Worm (Caenorhabditis elegans) whole organism, midembryonic: ENCODE data around the gene gtbp-1.

Experiments
- T22C8.4 ChIP-seq: fragments of 200-800 bp; sonication (Bioruptor generic); IDR thresholded peaks from 2 replicates; pipeline ENCODE4 v1.3.6; 2022; ENCODE audit warnings: missing genetic modification characterization, missing compliant biosample characterization
- cog-1 ChIP-seq: sonication (generic microtip); optimal IDR thresholded peaks from 2 replicates; lab custom pipeline; 2016; ENCODE audit warnings: missing genetic modification characterization, missing compliant biosample characterization
- flt-1 ChIP-seq: fragments of 200-800 bp; sonication (Bioruptor generic); IDR thresholded peaks from 2 replicates; pipeline ENCODE4 v1.3.6; 2022; ENCODE audit warnings: missing genetic modification characterization, missing compliant biosample characterization
- klf-2 ChIP-seq: fragments of 200-800 bp; sonication (Bioruptor generic); conservative IDR thresholded peaks from 2 replicates; pipeline ENCODE4 v1.3.6; 2022; ENCODE audit warnings: missing genetic modification reagents, missing genetic modification characterization, missing compliant biosample characterization
- med-1 ChIP-seq: sonication (generic microtip); optimal IDR thresholded peaks from 2 replicates; lab custom pipeline; 2017; ENCODE audit warnings: missing genetic modification characterization, mild to moderate bottlenecking, missing compliant biosample characterization, antibody characterized with exemption, missing genetic modification reagents; ENCODE audit not compliant: insufficient read depth
- ref-1 ChIP-seq: fragments of 200-800 bp; sonication (Bioruptor generic); conservative IDR thresholded peaks from 2 replicates; pipeline ENCODE4 v1.3.6; 2022; ENCODE audit warnings: missing genetic modification reagents, missing genetic modification characterization, missing compliant biosample characterization
- tab-1 ChIP-seq: fragments of 200-800 bp; sonication (Bioruptor generic); IDR thresholded peaks from 2 replicates; pipeline ENCODE4 v1.3.6; 2022; ENCODE audit warnings: missing genetic modification characterization, missing compliant biosample characterization
- ztf-23 ChIP-seq: fragments of 200-800 bp; sonication (Bioruptor generic); IDR thresholded peaks from 2 replicates; pipeline ENCODE4 v1.3.6; 2022; ENCODE audit warnings: missing genetic modification reagents, missing genetic modification characterization, missing compliant biosample characterization

ce11 chrIV:10137804-10138203, 9.0 kb upstream of the gtbp-1 start, which contains the start of gene K08F4.12:
- TF ChIP-seq cog-1 (tag; lab: Kevin White, UChicago) (no peak), flt-1 (GFP tag; lab: Robert Waterston, UW) (no peak), ztf-23 (no peak), ref-1 (GFP tag; lab: Robert Waterston, UW) (no peak), tab-1 (GFP tag; lab: Robert Waterston, UW) (no peak), klf-2 (GFP tag; lab: Robert Waterston, UW) (no peak), T22C8.4 (GFP tag; lab: Robert Waterston, UW) (no peak), med-1 (no peak)
